Worm (Caenorhabditis elegans): ENCODE measurements around the gene sru-12.

ce11 chrIV:13633165-13633564 lies 50.2 kb downstream of the sru-12 start, which contains the start of gene fbxa-98:
- no peak for TF ChIP-seq ZK546.5 (tag; optimal IDR thresholded peaks at IDR 0.05)
- TF ChIP-seq ama-1 (optimal IDR thresholded peaks at IDR 0.05): no peak
- TF ChIP-seq unc-39 (tag; optimal IDR thresholded peaks at IDR 0.05): no peak
- no peak for TF ChIP-seq nhr-77 (tag; optimal IDR thresholded peaks at IDR 0.05)
- TF ChIP-seq aly-2 (tag; optimal IDR thresholded peaks at IDR 0.05): no peak
- TF ChIP-seq elt-3 (tag; optimal IDR thresholded peaks at IDR 0.05): no peak
- TF ChIP-seq nhr-12 (tag; optimal IDR thresholded peaks at IDR 0.05): no peak
- no peak for TF ChIP-seq ceh-82 (tag; optimal IDR thresholded peaks at IDR 0.05)
- TF ChIP-seq fkh-10 (GFP tag; optimal IDR thresholded peaks at IDR 0.05): no peak
- TF ChIP-seq nhr-11 (tag; optimal IDR thresholded peaks at IDR 0.05): no peak
- TF ChIP-seq R02D3.7 (tag; optimal IDR thresholded peaks at IDR 0.05): no peak
- no peak for TF ChIP-seq lsy-12 (tag; optimal IDR thresholded peaks at IDR 0.05)

Data from whole organism, L3 larva.